Fruit fly (Drosophila melanogaster) whole organism, pupa: ENCODE results near the gene p130CAS.
A peak's percentile ranks its signal among the peaks of the same experiment; 100 is the strongest.

Source experiments
- CG10348 ChIP-seq: fragments of 200-800 bp; sonication (Bioruptor generic); IDR thresholded peaks from 2 replicates; pipeline ENCODE4 v1.3.6; 2022; ENCODE audit warnings: missing biosample characterization, missing genetic modification characterization
- CG14655 ChIP-seq: fragments of 200-800 bp; sonication (Bioruptor generic); optimal IDR thresholded peaks from 3 replicates; lab custom pipeline; 2017; ENCODE audit warnings: mild to moderate bottlenecking, missing biosample characterization, missing genetic modification reagents, missing genetic modification characterization
- CG34367 ChIP-seq: fragments of 200-800 bp; sonication (Bioruptor generic); optimal IDR thresholded peaks from 2 replicates; lab custom pipeline; 2018; ENCODE audit warnings: missing biosample characterization, mild to moderate bottlenecking, missing genetic modification characterization
- CG9948 ChIP-seq: fragments of 200-800 bp; sonication (Bioruptor generic); optimal IDR thresholded peaks from 2 replicates; lab custom pipeline; 2018; ENCODE audit warnings: missing biosample characterization, mild to moderate bottlenecking, missing genetic modification characterization, moderate library complexity
- D1 ChIP-seq: fragments of 200-800 bp; sonication (Bioruptor generic); optimal IDR thresholded peaks from 2 replicates; lab custom pipeline; 2018; ENCODE audit warnings: missing biosample characterization, mild to moderate bottlenecking, missing genetic modification characterization, moderate library complexity
- EcR ChIP-seq: fragments of 200-800 bp; sonication (Bioruptor generic); optimal IDR thresholded peaks from 3 replicates; lab custom pipeline; 2019; ENCODE audit warnings: missing biosample characterization, missing genetic modification characterization, mild to moderate bottlenecking, moderate library complexity, missing genetic modification reagents

DNA sequence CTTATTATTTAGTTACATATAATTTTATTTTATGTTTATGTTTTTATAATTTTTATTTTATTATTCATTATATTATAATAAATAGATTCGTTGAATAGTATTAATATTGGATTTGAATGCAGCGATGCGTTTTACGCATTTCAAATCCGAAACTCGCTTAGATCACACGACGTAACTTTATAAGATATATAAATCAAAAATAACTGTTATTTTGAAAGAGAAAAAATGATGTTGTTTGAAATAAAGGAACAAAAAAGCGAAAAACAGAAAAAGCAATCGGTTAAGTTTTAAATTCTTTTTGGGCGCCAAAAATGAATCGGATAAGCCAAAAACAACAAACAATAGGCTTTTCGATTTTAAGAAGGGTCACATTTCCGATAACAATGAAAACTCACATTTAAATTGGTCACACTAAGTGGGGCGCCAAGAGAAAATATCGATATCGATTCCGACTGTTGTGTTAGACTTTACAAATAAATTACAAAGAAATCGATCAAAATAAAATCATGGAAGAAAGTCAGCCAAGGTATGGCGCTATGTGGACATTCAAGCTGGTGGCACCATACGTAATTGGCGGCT is 6.6 kb upstream of the p130CAS start, which contains the start of gene CG6845:
- no peak for TF ChIP-seq CG10348 (GFP tag; lab: Robert Waterston, UW)
- no peak for TF ChIP-seq EcR
- no peak for TF ChIP-seq CG9948 (tag; lab: Kevin White, UChicago)
- TF ChIP-seq D1 (tag; lab: Kevin White, UChicago): peak; percentile 8
- TF ChIP-seq CG14655 (GFP tag; lab: Kevin White, UChicago): no peak
- no peak for TF ChIP-seq CG34367 (tag; lab: Kevin White, UChicago)
